Fruit fly (Drosophila melanogaster) whole organism, embryonic: Measurements from ENCODE around the gene Nadsyn.

Experiments used
- Atf-2 ChIP-seq: fragments of 200-800 bp; sonication (Bioruptor generic); optimal IDR thresholded peaks from 2 replicates; lab custom pipeline; 2016; ENCODE audit warnings: missing biosample characterization, missing genetic modification characterization
- Atf6 ChIP-seq: fragments of 200-800 bp; sonication (Bioruptor generic); IDR thresholded peaks from 2 replicates; pipeline ENCODE4 v1.3.6; 2022; ENCODE audit warnings: missing biosample characterization, missing genetic modification characterization
- Bdp1 ChIP-seq: fragments of 200-800 bp; sonication (Bioruptor generic); optimal IDR thresholded peaks from 3 replicates; lab custom pipeline; 2016; ENCODE audit warnings: missing biosample characterization, missing genetic modification characterization
- Bgb ChIP-seq: fragments of 200-800 bp; sonication (Bioruptor generic); IDR thresholded peaks from 2 replicates; pipeline ENCODE4 v1.3.6; 2022; ENCODE audit warnings: missing biosample characterization, missing genetic modification characterization; ENCODE audit not compliant: partially characterized antibody
- CG1024 ChIP-seq: fragments of 200-800 bp; sonication (Bioruptor generic); IDR thresholded peaks from 2 replicates; pipeline ENCODE4 v1.3.6; 2022; ENCODE audit warnings: missing biosample characterization, missing genetic modification characterization
- CG10366 ChIP-seq: fragments of 200-800 bp; sonication (Bioruptor generic); IDR thresholded peaks from 2 replicates; pipeline ENCODE4 v1.3.6; 2022; ENCODE audit warnings: missing biosample characterization, missing genetic modification characterization
- CG10462 ChIP-seq: fragments of 200-800 bp; sonication (Bioruptor generic); optimal IDR thresholded peaks from 2 replicates; lab custom pipeline; 2016; ENCODE audit warnings: missing biosample characterization, missing genetic modification characterization
- CG10543 ChIP-seq: fragments of 200-800 bp; sonication (Bioruptor generic); optimal IDR thresholded peaks from 3 replicates; lab custom pipeline; 2017; ENCODE audit warnings: missing biosample characterization, mild to moderate bottlenecking, missing genetic modification characterization, moderate library complexity
- CG15696 ChIP-seq: fragments of 200-800 bp; sonication (Bioruptor generic); optimal IDR thresholded peaks from 2 replicates; lab custom pipeline; 2019; ENCODE audit warnings: missing biosample characterization, mild to moderate bottlenecking, missing genetic modification characterization, moderate library complexity
- CG18262 ChIP-seq: fragments of 200-800 bp; optimal IDR thresholded peaks from 3 replicates; lab custom pipeline; 2019; ENCODE audit warnings: missing biosample characterization, mild to moderate bottlenecking, missing genetic modification characterization, moderate library complexity
- CG2129 ChIP-seq: fragments of 200-800 bp; sonication (Bioruptor generic); IDR thresholded peaks from 2 replicates; pipeline ENCODE4 v1.3.6; 2022; ENCODE audit warnings: missing biosample characterization, missing genetic modification characterization; ENCODE audit not compliant: partially characterized antibody
- CG31388 ChIP-seq: fragments of 200-800 bp; sonication (Bioruptor generic); optimal IDR thresholded peaks from 2 replicates; lab custom pipeline; 2016; ENCODE audit warnings: missing biosample characterization, missing genetic modification characterization
- CG33213 ChIP-seq: fragments of 200-800 bp; sonication (Bioruptor generic); optimal IDR thresholded peaks from 3 replicates; lab custom pipeline; 2016; ENCODE audit warnings: missing biosample characterization, missing genetic modification characterization
- CG33557 ChIP-seq: fragments of 200-800 bp; sonication (Bioruptor generic); optimal IDR thresholded peaks from 2 replicates; lab custom pipeline; 2019; ENCODE audit warnings: missing biosample characterization, mild to moderate bottlenecking, missing genetic modification characterization, moderate library complexity
- CG4328 ChIP-seq: fragments of 200-800 bp; sonication (Bioruptor generic); optimal IDR thresholded peaks from 3 replicates; lab custom pipeline; 2017; ENCODE audit warnings: missing biosample characterization, missing genetic modification reagents, missing genetic modification characterization
- CG6254 ChIP-seq: fragments of 200-800 bp; sonication (Bioruptor generic); optimal IDR thresholded peaks from 3 replicates; lab custom pipeline; 2017; ENCODE audit warnings: mild to moderate bottlenecking, missing biosample characterization, missing genetic modification reagents, missing genetic modification characterization
- CG6654 ChIP-seq: fragments of 200-800 bp; sonication (Bioruptor generic); optimal IDR thresholded peaks from 2 replicates; lab custom pipeline; 2017; ENCODE audit warnings: missing biosample characterization, mild to moderate bottlenecking, missing genetic modification characterization
- CG6854 ChIP-seq: fragments of 200-800 bp; sonication (Bioruptor generic); optimal IDR thresholded peaks from 3 replicates; lab custom pipeline; 2017; ENCODE audit warnings: missing biosample characterization, mild to moderate bottlenecking, missing genetic modification characterization
- CG7928 ChIP-seq: fragments of 200-800 bp; sonication (Bioruptor generic); optimal IDR thresholded peaks from 2 replicates; lab custom pipeline; 2017; ENCODE audit warnings: missing biosample characterization, mild to moderate bottlenecking, missing genetic modification characterization
- CG7963 ChIP-seq: fragments of 200-800 bp; sonication (Bioruptor generic); IDR thresholded peaks from 3 replicates; pipeline ENCODE4 v1.3.6; 2022; ENCODE audit warnings: missing biosample characterization, missing genetic modification characterization; ENCODE audit not compliant: partially characterized antibody
- CG7987 ChIP-seq: fragments of 200-800 bp; sonication (Bioruptor generic); optimal IDR thresholded peaks from 2 replicates; lab custom pipeline; 2018; ENCODE audit warnings: missing biosample characterization, mild to moderate bottlenecking, missing genetic modification characterization, moderate library complexity
- CG8388 ChIP-seq: fragments of 200-800 bp; sonication (Bioruptor generic); optimal IDR thresholded peaks from 2 replicates; lab custom pipeline; 2019; ENCODE audit warnings: missing biosample characterization, mild to moderate bottlenecking, missing genetic modification characterization, moderate library complexity
- CG9215 ChIP-seq: fragments of 200-800 bp; sonication (Bioruptor generic); IDR thresholded peaks from 2 replicates; pipeline ENCODE4 v1.3.6; 2022; ENCODE audit warnings: missing biosample characterization, missing genetic modification characterization
- Camta ChIP-seq: fragments of 200-800 bp; sonication (Bioruptor generic); optimal IDR thresholded peaks from 2 replicates; lab custom pipeline; 2016; ENCODE audit warnings: missing biosample characterization, missing genetic modification characterization
- HLHmδ ChIP-seq: fragments of 200-800 bp; sonication (Bioruptor generic); optimal IDR thresholded peaks from 2 replicates; lab custom pipeline; 2018; ENCODE audit warnings: missing biosample characterization, mild to moderate bottlenecking, missing genetic modification characterization, moderate library complexity
- Jarid2 ChIP-seq: fragments of 200-800 bp; sonication (Bioruptor generic); optimal IDR thresholded peaks from 3 replicates; lab custom pipeline; 2017; ENCODE audit warnings: mild to moderate bottlenecking, missing biosample characterization, missing genetic modification reagents, missing genetic modification characterization
- Med ChIP-seq: fragments of 200-800 bp; sonication (Bioruptor generic); peaks from one replicate; lab custom pipeline; 2016; ENCODE audit warnings: missing biosample characterization, missing genetic modification characterization, mild to moderate bottlenecking, inconsistent platforms, moderate library complexity
- Meics ChIP-seq: fragments of 200-800 bp; sonication (Bioruptor generic); optimal IDR thresholded peaks from 2 replicates; lab custom pipeline; 2017; ENCODE audit warnings: missing biosample characterization, mild to moderate bottlenecking, missing genetic modification characterization
- Pdp1 ChIP-seq, 2 experiments: fragments of 200-800 bp; sonication (Bioruptor generic); optimal IDR thresholded peaks; 3 replicates each; lab custom pipeline; 2016; ENCODE audit warnings: missing biosample characterization in 2 of 2, missing genetic modification characterization in 2 of 2, mild to moderate bottlenecking in 1 of 2, moderate library complexity in 1 of 2
- Rfx ChIP-seq: fragments of 200-800 bp; sonication (Bioruptor generic); IDR thresholded peaks from 2 replicates; pipeline ENCODE4 v1.3.6; 2022; ENCODE audit warnings: missing biosample characterization, missing genetic modification characterization
- Rx ChIP-seq: fragments of 200-800 bp; sonication (Bioruptor generic); IDR thresholded peaks from 2 replicates; pipeline ENCODE4 v1.3.6; 2022; ENCODE audit warnings: missing biosample characterization, missing genetic modification characterization
- Sox102F ChIP-seq: fragments of 200-800 bp; sonication (Bioruptor generic); optimal IDR thresholded peaks from 2 replicates; lab custom pipeline; 2018; ENCODE audit warnings: missing biosample characterization, mild to moderate bottlenecking, missing genetic modification characterization, moderate library complexity
- Stat92E ChIP-seq, 3 experiments: fragments of >200 bp in 2 of 3; fragments of 200-800 bp in 1 of 3; sonication (Bioruptor generic) in 1 of 3; optimal IDR thresholded peaks; 2 replicates each; lab custom pipeline; 2017 to 2019; ENCODE audit warnings: missing biosample characterization in 3 of 3, missing genetic modification characterization in 3 of 3, mild to moderate bottlenecking in 1 of 3, moderate library complexity in 1 of 3
- az2 ChIP-seq: fragments of 200-800 bp; sonication (Bioruptor generic); optimal IDR thresholded peaks from 3 replicates; lab custom pipeline; 2016; ENCODE audit warnings: missing biosample characterization, missing genetic modification characterization
- cato ChIP-seq: fragments of 200-800 bp; sonication (Bioruptor generic); optimal IDR thresholded peaks from 2 replicates; lab custom pipeline; 2016; ENCODE audit warnings: missing biosample characterization, missing genetic modification characterization, borderline replicate concordance
- chif ChIP-seq, 2 experiments: fragments of 200-800 bp; sonication (Bioruptor generic); optimal IDR thresholded peaks; 3 replicates each; lab custom pipeline; 2016; ENCODE audit warnings: missing biosample characterization in 2 of 2, missing genetic modification characterization in 2 of 2
- chn ChIP-seq: fragments of 200-800 bp; sonication (Bioruptor generic); optimal IDR thresholded peaks from 2 replicates; lab custom pipeline; 2016; ENCODE audit warnings: missing biosample characterization, missing genetic modification characterization
- dati ChIP-seq: fragments of 200-800 bp; sonication (Bioruptor generic); IDR thresholded peaks from 2 replicates; pipeline ENCODE4 v1.3.6; 2022; ENCODE audit warnings: missing biosample characterization, missing genetic modification characterization
- dmrt11E ChIP-seq: fragments of 200-800 bp; sonication (Bioruptor generic); optimal IDR thresholded peaks from 3 replicates; lab custom pipeline; 2018; ENCODE audit warnings: missing biosample characterization, mild to moderate bottlenecking, missing genetic modification characterization, moderate library complexity
- en ChIP-seq: fragments of 200-800 bp; sonication (Bioruptor generic); optimal IDR thresholded peaks from 2 replicates; lab custom pipeline; 2016; ENCODE audit warnings: missing biosample characterization, missing genetic modification characterization
- esg ChIP-seq: fragments of 200-800 bp; sonication (Bioruptor generic); conservative IDR thresholded peaks from 2 replicates; pipeline ENCODE4 v1.3.6; 2022; ENCODE audit warnings: missing biosample characterization, missing genetic modification characterization
- fd96Cb ChIP-seq: fragments of 200-800 bp; sonication (Bioruptor generic); optimal IDR thresholded peaks from 2 replicates; lab custom pipeline; 2018; ENCODE audit warnings: missing biosample characterization, mild to moderate bottlenecking, missing genetic modification characterization, moderate library complexity
- gcm ChIP-seq: fragments of 200-800 bp; sonication (Bioruptor generic); optimal IDR thresholded peaks from 2 replicates; lab custom pipeline; 2019; ENCODE audit warnings: missing biosample characterization, mild to moderate bottlenecking, missing genetic modification characterization, moderate library complexity
- phol ChIP-seq: fragments of 200-800 bp; sonication (Bioruptor generic); optimal IDR thresholded peaks from 3 replicates; lab custom pipeline; 2018; ENCODE audit warnings: missing biosample characterization, mild to moderate bottlenecking, missing genetic modification characterization, moderate library complexity
- pzg ChIP-seq: fragments of 200-800 bp; sonication (Bioruptor generic); optimal IDR thresholded peaks from 3 replicates; lab custom pipeline; 2018; ENCODE audit warnings: missing biosample characterization, mild to moderate bottlenecking, missing genetic modification characterization, moderate library complexity
- sens ChIP-seq: fragments of 200-800 bp; sonication (Bioruptor generic); peaks from one replicate; lab custom pipeline; 2016; ENCODE audit warnings: missing biosample characterization, missing genetic modification characterization
- slbo ChIP-seq: fragments of 200-800 bp; sonication (Bioruptor generic); IDR thresholded peaks from 2 replicates; pipeline ENCODE4 v1.3.6; 2022; ENCODE audit warnings: missing biosample characterization, missing genetic modification characterization
- trem ChIP-seq: fragments of 200-800 bp; optimal IDR thresholded peaks from 3 replicates; lab custom pipeline; 2019; ENCODE audit warnings: missing biosample characterization, mild to moderate bottlenecking, missing genetic modification characterization, moderate library complexity
- vfl ChIP-seq: fragments of 200-800 bp; sonication (Bioruptor generic); optimal IDR thresholded peaks from 2 replicates; lab custom pipeline; 2016; ENCODE audit warnings: missing biosample characterization, missing genetic modification characterization
- wek ChIP-seq: fragments of 200-800 bp; sonication (Bioruptor generic); optimal IDR thresholded peaks from 3 replicates; lab custom pipeline; 2018; ENCODE audit warnings: missing biosample characterization, mild to moderate bottlenecking, missing genetic modification characterization, moderate library complexity
- zfh1 ChIP-seq: fragments of 200-800 bp; sonication (Bioruptor generic); IDR thresholded peaks from 3 replicates; pipeline ENCODE4 v1.3.6; 2022; ENCODE audit warnings: missing biosample characterization, missing genetic modification characterization

Nadsyn gene

DNA sequence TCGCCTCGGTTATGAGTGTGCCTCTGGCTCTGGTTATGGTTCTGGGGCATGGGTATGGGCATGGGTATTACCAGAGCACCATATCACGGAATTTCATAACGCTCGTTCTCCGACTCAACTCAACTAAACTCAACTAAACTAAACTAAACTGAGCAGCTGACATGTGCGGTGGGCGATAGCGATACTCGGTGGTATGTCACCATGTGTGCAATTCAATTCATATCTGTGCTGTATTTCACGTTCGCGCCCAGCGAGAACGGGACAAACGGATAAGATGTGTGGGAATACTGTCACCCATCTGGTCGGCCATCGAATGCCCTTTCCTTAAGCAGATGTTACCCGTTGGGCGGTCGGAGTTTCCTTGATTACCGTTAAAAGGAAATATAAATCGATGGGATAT is 37.8 kb downstream of the Nadsyn start, which contains the start of gene CG12177 (continued):
- TF ChIP-seq Stat92E (GFP tag; optimal IDR thresholded peaks at IDR 0.05; lab: Kevin White, UChicago) (no peak), CG9215 (no peak), chn (GFP tag; lab: Kevin White, UChicago) (no peak), Pdp1 (GFP tag; optimal IDR thresholded peaks at IDR 0.05; lab: Kevin White, UChicago) (peak in 1 of 2 experiments; percentile 66), Rx (GFP tag; lab: Robert Waterston, UW) (no peak), Camta (GFP tag; lab: Kevin White, UChicago) (no peak), en (no peak), zfh1 (0 out of 3 replicates have a peak, but pooled peaks have one; percentile 6), CG10366 (GFP tag; lab: Robert Waterston, UW) (no peak), CG4328 (GFP tag; lab: Kevin White, UChicago) (no peak), fd96Cb (tag; lab: Kevin White, UChicago) (no peak), Bdp1 (GFP tag; lab: Kevin White, UChicago) (no peak), phol (no peak), CG6254 (GFP tag; lab: Kevin White, UChicago) (no peak), dati (GFP tag; lab: Robert Waterston, UW) (no peak), CG2129 (no peak), cato (GFP tag; lab: Kevin White, UChicago) (no peak), trem (tag; lab: Kevin White, UChicago) (no peak), Med (peak; percentile 71), CG7928 (GFP tag; lab: Kevin White, UChicago) (no peak), gcm (GFP tag; lab: Kevin White, UChicago) (no peak), pzg (GFP tag; lab: Kevin White, UChicago) (peak; percentile 15), vfl (no peak), slbo (GFP tag; lab: Robert Waterston, UW) (peak; percentile 3; the same call in 1 of the 2 replicates), CG10462 (GFP tag; lab: Kevin White, UChicago) (no peak), Atf-2 (GFP tag; lab: Kevin White, UChicago) (no peak), CG18262 (no peak), CG33557 (GFP tag; lab: Kevin White, UChicago) (no peak), HLHmδ (GFP tag; lab: Kevin White, UChicago) (no peak), chif (GFP tag; optimal IDR thresholded peaks at IDR 0.05; lab: Kevin White, UChicago) (no peak), wek (no peak)

DNA sequence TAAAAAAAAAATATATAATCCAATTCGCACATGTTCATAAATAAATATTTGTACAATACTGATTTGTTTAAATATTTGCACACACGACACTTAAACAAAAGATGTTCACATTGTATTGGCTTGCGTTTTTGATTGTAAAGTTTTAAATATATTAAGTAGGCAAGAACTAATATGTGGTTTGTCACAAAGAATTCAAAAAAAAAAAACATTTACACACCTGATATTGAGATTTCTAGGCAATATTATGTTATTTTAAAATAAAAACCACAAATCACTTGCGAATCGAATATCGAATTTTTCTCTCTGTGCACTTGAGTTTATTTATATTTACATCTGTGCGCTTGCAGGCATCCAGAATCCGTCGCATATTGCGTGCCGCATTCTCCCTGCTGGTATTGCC is 38.5 kb downstream of the Nadsyn start:
- TF ChIP-seq phol (peak; percentile 44), CG31388 (GFP tag; lab: Kevin White, UChicago) (no peak), CG15696 (tag; lab: Kevin White, UChicago) (peak; percentile 52), CG33213 (no peak), Jarid2 (GFP tag; lab: Kevin White, UChicago) (no peak), esg (GFP tag; lab: Robert Waterston, UW) (no peak), Bgb (GFP tag; lab: Robert Waterston, UW) (no peak), CG8388 (GFP tag; lab: Kevin White, UChicago) (peak; percentile 45), CG6654 (GFP tag; lab: Kevin White, UChicago) (no peak), Atf6 (GFP tag; lab: Robert Waterston, UW) (no peak), dmrt11E (tag; lab: Kevin White, UChicago) (peak; percentile 46), az2 (peak; percentile 15), CG7987 (GFP tag; lab: Kevin White, UChicago) (no peak), CG10543 (GFP tag; lab: Kevin White, UChicago) (no peak), Sox102F (GFP tag; lab: Kevin White, UChicago) (peak; percentile 62), CG7963 (no peak), sens (GFP tag; lab: Kevin White, UChicago) (peak; percentile 19), CG6854 (GFP tag; lab: Kevin White, UChicago) (no peak), CG1024 (GFP tag; lab: Robert Waterston, UW) (no peak), Rfx (no peak), CG9215 (no peak), Meics (peak; percentile 19), gcm (GFP tag; lab: Kevin White, UChicago) (peak; percentile 26)
